Fruit fly (Drosophila melanogaster) whole organism, adult: ENCODE results near the gene CG15625.

ENCODE experiments used
- CG14711 ChIP-seq: fragments of 200-800 bp; sonication (Bioruptor generic); optimal IDR thresholded peaks from 2 replicates; lab custom pipeline; 2018; ENCODE audit warnings: missing biosample characterization, mild to moderate bottlenecking, missing genetic modification characterization, moderate library complexity
- CG1620 ChIP-seq: fragments of 200-800 bp; sonication (Bioruptor generic); optimal IDR thresholded peaks from 2 replicates; lab custom pipeline; 2016; ENCODE audit warnings: missing biosample characterization, missing genetic modification characterization
- CG5204 ChIP-seq: fragments of 200-800 bp; sonication (Bioruptor generic); optimal IDR thresholded peaks from 2 replicates; lab custom pipeline; 2016; ENCODE audit warnings: missing biosample characterization, missing genetic modification characterization
- CG7045 ChIP-seq: fragments of 200-800 bp; sonication (Bioruptor generic); optimal IDR thresholded peaks from 2 replicates; lab custom pipeline; 2017; ENCODE audit warnings: missing biosample characterization, mild to moderate bottlenecking, missing genetic modification characterization
- Hr96 ChIP-seq: fragments of 200-800 bp; sonication (Bioruptor generic); optimal IDR thresholded peaks from 2 replicates; lab custom pipeline; 2016; ENCODE audit warnings: missing biosample characterization, missing genetic modification characterization
- Mnt ChIP-seq: fragments of 200-800 bp; sonication (Bioruptor generic); optimal IDR thresholded peaks from 2 replicates; lab custom pipeline; 2016; ENCODE audit warnings: missing biosample characterization, mild to moderate bottlenecking, missing genetic modification characterization
- cic ChIP-seq: fragments of 200-800 bp; sonication (Bioruptor generic); optimal IDR thresholded peaks from 2 replicates; lab custom pipeline; 2017; ENCODE audit warnings: missing biosample characterization, mild to moderate bottlenecking, missing genetic modification characterization, moderate library complexity
- cnc ChIP-seq, 2 experiments: fragments of >200 bp; optimal IDR thresholded peaks; 2 replicates each; lab custom pipeline; 2017
- kay ChIP-seq: fragments of 200-800 bp; sonication (Bioruptor generic); peaks from one replicate; lab custom pipeline; 2016; ENCODE audit warnings: missing biosample characterization, missing genetic modification characterization, borderline replicate concordance
- ovo ChIP-seq: fragments of 200-800 bp; sonication (Bioruptor generic); optimal IDR thresholded peaks from 2 replicates; lab custom pipeline; 2016; ENCODE audit warnings: missing biosample characterization, missing genetic modification characterization
- pad ChIP-seq: fragments of 200-800 bp; sonication (Bioruptor generic); optimal IDR thresholded peaks from 3 replicates; lab custom pipeline; 2017; ENCODE audit warnings: missing biosample characterization, missing genetic modification characterization, mild to moderate bottlenecking, moderate library complexity, missing genetic modification reagents

dm6 chr2L:4886645-4887044 lies 3.1 kb upstream of the CG15625 start:
- TF ChIP-seq cic (GFP tag; lab: Kevin White, UChicago) (no peak), Hr96 (GFP tag; lab: Kevin White, UChicago) (no peak), kay (GFP tag; lab: Kevin White, UChicago) (no peak), cnc (optimal IDR thresholded peaks at IDR 0.05; lab: Kevin White, UChicago) (no peak), Mnt (GFP tag; lab: Kevin White, UChicago) (no peak), CG1620 (GFP tag; lab: Kevin White, UChicago) (no peak), pad (no peak), CG7045 (GFP tag; lab: Kevin White, UChicago) (no peak), CG14711 (no peak), CG5204 (GFP tag; lab: Kevin White, UChicago) (no peak), ovo (GFP tag; lab: Kevin White, UChicago) (no peak)
